Worm (Caenorhabditis elegans): ENCODE data around the gene Y71H2AL.2.

Gene Y71H2AL.2

ce11 chrIII:2679362-2679761 lies 6.8 kb upstream of the Y71H2AL.2 start (continued):
- no peak for TF ChIP-seq ztf-22 (GFP tag; optimal IDR thresholded peaks at IDR 0.05)
- TF ChIP-seq hrde-1 (tag; optimal IDR thresholded peaks at IDR 0.05; ENCODE audit: borderline replicate concordance): no peak
- TF ChIP-seq pha-4 (tag; optimal IDR thresholded peaks at IDR 0.05): no peak
- no peak for TF ChIP-seq ceh-27 (GFP tag; optimal IDR thresholded peaks at IDR 0.05)
- 0 out of 2 replicates have a peak, but pooled peaks have one; percentile 50 for TF ChIP-seq lin-26 (GFP tag; IDR thresholded peaks at IDR 0.05)
- TF ChIP-seq K11D2.4 (GFP tag; IDR thresholded peaks at IDR 0.05): 0 out of 2 replicates have a peak, but pooled peaks have one; percentile 24
- no peak for TF ChIP-seq aptf-2 (GFP tag; conservative IDR thresholded peaks at IDR 0.05)
- no peak for TF ChIP-seq ztf-3 (GFP tag; optimal IDR thresholded peaks at IDR 0.05)

- TF ChIP-seq fkh-3 (tag; optimal IDR thresholded peaks at IDR 0.05): no peak
- no peak for TF ChIP-seq ceh-91 (GFP tag; IDR thresholded peaks at IDR 0.05)
- TF ChIP-seq nfya-2 (GFP tag; IDR thresholded peaks at IDR 0.05): no peak
- TF ChIP-seq B0261.1 (tag; optimal IDR thresholded peaks at IDR 0.05): no peak
- TF ChIP-seq ztf-18 (tag; optimal IDR thresholded peaks at IDR 0.05): no peak
- TF ChIP-seq zfh-2 (GFP tag; conservative IDR thresholded peaks at IDR 0.05): no peak
- TF ChIP-seq K12H6.12 (tag; optimal IDR thresholded peaks at IDR 0.05): no peak
- TF ChIP-seq rpc-1 (optimal IDR thresholded peaks at IDR 0.05): no peak
- TF ChIP-seq rpc-1 (tag; optimal IDR thresholded peaks at IDR 0.05): no peak
- no peak for TF ChIP-seq him-1 (tag; optimal IDR thresholded peaks at IDR 0.05)
- no peak for TF ChIP-seq athp-1 (tag; optimal IDR thresholded peaks at IDR 0.05)
- TF ChIP-seq aptf-2 (GFP tag; conservative IDR thresholded peaks at IDR 0.05): no peak
Observed at ce11 chrIII:2681559-2681958, 4.6 kb upstream of the Y71H2AL.2 start.

DNA sequence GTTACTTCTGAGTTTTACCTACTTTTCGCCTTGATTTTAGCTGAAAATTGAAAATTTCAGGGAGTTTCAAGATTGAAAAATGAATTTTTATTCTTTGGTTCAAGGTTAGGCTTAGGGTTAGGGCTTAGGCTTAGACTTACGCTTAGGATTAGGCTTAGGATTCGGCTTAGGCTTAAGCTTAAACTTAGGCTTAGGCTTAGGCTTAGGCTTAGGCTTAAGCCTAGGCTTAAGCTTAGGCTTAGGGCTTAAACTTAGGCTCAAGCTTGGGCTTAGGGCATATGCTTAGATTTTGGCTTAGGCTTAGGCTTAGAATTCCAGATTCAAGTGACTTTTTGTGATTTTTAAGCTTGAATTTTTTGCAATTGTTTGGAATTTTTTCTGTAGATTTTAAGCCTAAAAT lies 2.8 kb upstream of the Y71H2AL.2 start:
- TF ChIP-seq die-1 (tag; optimal IDR thresholded peaks at IDR 0.05): no peak
- TF ChIP-seq F37B4.10 (GFP tag; IDR thresholded peaks at IDR 0.05): no peak
- no peak for TF ChIP-seq ztf-25 (GFP tag; IDR thresholded peaks at IDR 0.05)
- no peak for TF ChIP-seq Y53F4B.3 (GFP tag; IDR thresholded peaks at IDR 0.05)
- no peak for TF ChIP-seq madf-6 (GFP tag; IDR thresholded peaks at IDR 0.05)
- no peak for TF ChIP-seq ama-1 (optimal IDR thresholded peaks at IDR 0.05)
- no peak for TF ChIP-seq ama-1 (GFP tag; optimal IDR thresholded peaks at IDR 0.05)
- no peak for TF ChIP-seq gei-17 (GFP tag; optimal IDR thresholded peaks at IDR 0.05)
- TF ChIP-seq snpc-4 (GFP tag; optimal IDR thresholded peaks at IDR 0.05): no peak
- no peak for TF ChIP-seq snpc-4 (tag; optimal IDR thresholded peaks at IDR 0.05)
- TF ChIP-seq ztf-22 (GFP tag; optimal IDR thresholded peaks at IDR 0.05): no peak
- no peak for TF ChIP-seq tbx-9 (tag; optimal IDR thresholded peaks at IDR 0.05; ENCODE audit: borderline replicate concordance)
- TF ChIP-seq hlh-12 (tag; optimal IDR thresholded peaks at IDR 0.05): no peak
- TF ChIP-seq let-607 (tag; optimal IDR thresholded peaks at IDR 0.05): no peak
- no peak for TF ChIP-seq cebp-2 (GFP tag; IDR thresholded peaks at IDR 0.05)
- no peak for TF ChIP-seq Y53G8AR.9 (GFP tag; conservative IDR thresholded peaks at IDR 0.05)
- no peak for TF ChIP-seq F52B5.7 (tag; optimal IDR thresholded peaks at IDR 0.05)
- TF ChIP-seq cebp-1 (GFP tag; IDR thresholded peaks at IDR 0.05): no peak
- no peak for TF ChIP-seq cebp-1 (tag; optimal IDR thresholded peaks at IDR 0.05)
- no peak for TF ChIP-seq lin-35 (GFP tag; optimal IDR thresholded peaks at IDR 0.05)
